Fruit fly (Drosophila melanogaster) whole organism, embryonic: ENCODE measurements around the gene CG15742.

Experiments
- bab2 ChIP-seq: fragments of 200-800 bp; sonication (Bioruptor generic); optimal IDR thresholded peaks from 2 replicates; lab custom pipeline; 2016; ENCODE audit warnings: missing biosample characterization, missing genetic modification characterization
- ttk ChIP-seq: fragments of 200-800 bp; sonication (Bioruptor generic); IDR thresholded peaks from 2 replicates; pipeline ENCODE4 v2.1.2; 2022; ENCODE audit warnings: missing biosample characterization, missing genetic modification characterization

DNA sequence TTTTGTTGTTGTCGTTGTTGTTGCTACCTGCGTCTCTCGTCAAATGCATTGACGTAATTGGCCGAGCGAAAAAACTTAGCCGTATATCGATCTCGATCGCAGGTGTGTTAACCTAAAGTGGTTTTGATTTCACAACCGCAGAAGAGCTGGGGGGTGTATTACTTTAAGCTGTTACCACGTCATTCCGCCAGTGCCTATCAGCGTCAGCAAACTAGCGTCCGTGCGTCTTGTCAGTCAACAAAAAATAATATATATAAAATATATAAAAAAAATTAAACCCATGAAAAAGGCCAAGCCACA, 44.0 kb upstream of the CG15742 start, which contains the start of gene CG1764:
- TF ChIP-seq ttk (GFP tag; lab: Robert Waterston, UW), result no peak
- TF ChIP-seq bab2 (GFP tag; lab: Kevin White, UChicago), result no peak
